Worm (Caenorhabditis elegans) whole organism, L4 larva: ENCODE results near the gene K08F4.5.

Experiments used
- R02D3.7 ChIP-seq: fragments of 150-350 bp; sonication (generic microtip); optimal IDR thresholded peaks from 3 replicates; lab custom pipeline; 2014; ENCODE audit warnings: missing biosample characterization, missing genetic modification characterization
- aha-1 ChIP-seq: fragments of 150-350 bp; peaks from one replicate; lab custom pipeline; 2014; ENCODE audit warnings: missing biosample characterization, missing genetic modification characterization
- daf-12 ChIP-seq: fragments of 150-350 bp; optimal IDR thresholded peaks from 2 replicates; lab custom pipeline; 2014; ENCODE audit warnings: missing biosample characterization, missing genetic modification reagents, missing genetic modification characterization
- fkh-10 ChIP-seq: fragments of 150-350 bp; optimal IDR thresholded peaks from 2 replicates; lab custom pipeline; 2014; ENCODE audit warnings: missing biosample characterization, missing genetic modification reagents, missing genetic modification characterization
- lin-13 ChIP-seq: fragments of 150-350 bp; optimal IDR thresholded peaks from 2 replicates; lab custom pipeline; 2014; ENCODE audit warnings: missing biosample characterization, missing genetic modification reagents, missing genetic modification characterization
- nhr-237 ChIP-seq: sonication (generic microtip); optimal IDR thresholded peaks from 2 replicates; lab custom pipeline; 2017; ENCODE audit warnings: missing biosample characterization, missing genetic modification characterization
- nhr-41 ChIP-seq: fragments of 200-800 bp; sonication (Bioruptor generic); IDR thresholded peaks from 2 replicates; pipeline ENCODE4 v1.3.6; 2022; ENCODE audit warnings: missing genetic modification reagents, missing genetic modification characterization, missing compliant biosample characterization
- pqm-1 ChIP-seq: sonication (generic microtip); optimal IDR thresholded peaks from 2 replicates; lab custom pipeline; 2017; ENCODE audit warnings: missing biosample characterization, missing genetic modification characterization
- unc-39 ChIP-seq: sonication (generic microtip); optimal IDR thresholded peaks from 2 replicates; lab custom pipeline; 2017; ENCODE audit warnings: missing biosample characterization, missing genetic modification characterization
- unc-62 ChIP-seq, 3 experiments: fragments of 150-350 bp in 1 of 3; sonication (generic microtip); optimal IDR thresholded peaks in 2 of 3; peaks in 1 of 3; 1 replicate in 1 of 3; 2 replicates in 2 of 3; lab custom pipeline; 2014 to 2017; ENCODE audit warnings: missing biosample characterization in 3 of 3, missing genetic modification characterization in 3 of 3, missing genetic modification reagents in 3 of 3, missing genotype in 1 of 3
- zfp-3 ChIP-seq: fragments of 200-800 bp; sonication (Bioruptor generic); conservative IDR thresholded peaks from 2 replicates; pipeline ENCODE4 v1.3.6; 2022; ENCODE audit warnings: missing genetic modification reagents, missing genetic modification characterization, missing compliant biosample characterization

DNA sequence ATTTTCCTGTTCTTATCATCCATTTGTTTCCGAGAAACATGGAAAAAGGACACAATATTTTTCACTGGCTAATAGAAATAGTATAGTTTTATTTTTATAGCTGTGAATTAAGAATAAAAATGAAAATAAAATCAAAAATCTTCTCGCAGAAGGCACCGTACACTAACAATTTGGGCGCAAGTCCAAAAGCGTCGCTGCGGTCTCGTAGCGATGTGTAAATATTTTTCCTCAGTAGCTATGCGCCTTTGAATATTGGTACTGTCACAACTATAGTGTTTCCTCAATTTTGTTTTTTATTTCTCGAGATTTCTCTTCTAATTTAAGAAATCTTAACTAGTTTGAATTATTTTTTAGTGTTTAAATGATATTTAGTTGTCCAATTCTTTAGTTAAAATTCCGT lies 21.3 kb upstream of the K08F4.5 start:
- TF ChIP-seq pqm-1 (tag; lab: Kevin White, UChicago), result no peak
- TF ChIP-seq fkh-10, result no peak
- no peak for TF ChIP-seq aha-1 (tag; lab: Kevin White, UChicago)
- TF ChIP-seq unc-39 (tag; lab: Kevin White, UChicago), result no peak
- no peak for TF ChIP-seq zfp-3 (GFP tag; lab: Robert Waterston, UW)
- TF ChIP-seq nhr-41, result no peak
- no peak for TF ChIP-seq unc-62 (GFP tag; optimal IDR thresholded peaks at IDR 0.05 in 1 of 2; lab: Kevin White, UChicago)
- no peak for TF ChIP-seq unc-62 (tag; optimal IDR thresholded peaks at IDR 0.05; lab: Kevin White, UChicago)
- no peak for TF ChIP-seq R02D3.7 (tag; lab: Kevin White, UChicago)
- no peak for TF ChIP-seq lin-13
- TF ChIP-seq nhr-237 (tag; lab: Kevin White, UChicago), result no peak
- TF ChIP-seq daf-12 (tag; lab: Kevin White, UChicago), result no peak
